Fruit fly (Drosophila melanogaster) whole organism, embryonic: Measurements from ENCODE around the gene Cyfip.

ENCODE experiments used
- Abd-B ChIP-seq: fragments of 200-800 bp; sonication (Bioruptor generic); optimal IDR thresholded peaks from 2 replicates; lab custom pipeline; 2018; ENCODE audit warnings: missing biosample characterization, mild to moderate bottlenecking, missing genetic modification characterization, moderate library complexity
- Ada2b ChIP-seq: fragments of 200-800 bp; sonication (Bioruptor generic); IDR thresholded peaks from 2 replicates; pipeline ENCODE4 v1.3.6; 2022; ENCODE audit warnings: missing biosample characterization, missing genetic modification characterization
- Atf-2 ChIP-seq: fragments of 200-800 bp; sonication (Bioruptor generic); optimal IDR thresholded peaks from 2 replicates; lab custom pipeline; 2016; ENCODE audit warnings: missing biosample characterization, missing genetic modification characterization
- CG1024 ChIP-seq: fragments of 200-800 bp; sonication (Bioruptor generic); IDR thresholded peaks from 2 replicates; pipeline ENCODE4 v1.3.6; 2022; ENCODE audit warnings: missing biosample characterization, missing genetic modification characterization
- CG10267 ChIP-seq: fragments of 200-800 bp; sonication (Bioruptor generic); optimal IDR thresholded peaks from 2 replicates; lab custom pipeline; 2018; ENCODE audit warnings: missing biosample characterization, mild to moderate bottlenecking, missing genetic modification characterization, moderate library complexity
- CG10366 ChIP-seq: fragments of 200-800 bp; sonication (Bioruptor generic); IDR thresholded peaks from 2 replicates; pipeline ENCODE4 v1.3.6; 2022; ENCODE audit warnings: missing biosample characterization, missing genetic modification characterization
- CG10979 ChIP-seq: fragments of 200-800 bp; sonication (Bioruptor generic); optimal IDR thresholded peaks from 2 replicates; lab custom pipeline; 2018; ENCODE audit warnings: missing biosample characterization, mild to moderate bottlenecking, missing genetic modification characterization, moderate library complexity
- CG13424 ChIP-seq: fragments of 200-800 bp; sonication (Bioruptor generic); optimal IDR thresholded peaks from 2 replicates; lab custom pipeline; 2019; ENCODE audit warnings: missing biosample characterization, mild to moderate bottlenecking, missing genetic modification characterization, moderate library complexity
- CG14441 ChIP-seq: fragments of 200-800 bp; sonication (Bioruptor generic); IDR thresholded peaks from 2 replicates; pipeline ENCODE4 v1.3.6; 2022; ENCODE audit warnings: missing biosample characterization, missing genetic modification characterization
- CG17802 ChIP-seq: fragments of 200-800 bp; sonication (Bioruptor generic); optimal IDR thresholded peaks from 2 replicates; lab custom pipeline; 2018; ENCODE audit warnings: missing biosample characterization, mild to moderate bottlenecking, missing genetic modification characterization, moderate library complexity
- CG18599 ChIP-seq: fragments of 200-800 bp; sonication (Bioruptor generic); optimal IDR thresholded peaks from 3 replicates; lab custom pipeline; 2017; ENCODE audit warnings: missing biosample characterization, missing genetic modification characterization, mild to moderate bottlenecking, moderate library complexity, missing genetic modification reagents
- CG2199 ChIP-seq: fragments of 200-800 bp; sonication (Bioruptor generic); IDR thresholded peaks from 3 replicates; pipeline ENCODE4 v1.3.6; 2022; ENCODE audit warnings: missing biosample characterization, missing genetic modification characterization
- CG30020 ChIP-seq: fragments of 200-800 bp; optimal IDR thresholded peaks from 2 replicates; lab custom pipeline; 2019; ENCODE audit warnings: missing biosample characterization, mild to moderate bottlenecking, missing genetic modification characterization, moderate library complexity
- CG3281 ChIP-seq: fragments of 200-800 bp; sonication (Bioruptor generic); optimal IDR thresholded peaks from 3 replicates; lab custom pipeline; 2017; ENCODE audit warnings: missing biosample characterization, mild to moderate bottlenecking, missing genetic modification characterization
- CG3407 ChIP-seq: fragments of 200-800 bp; sonication (Bioruptor generic); optimal IDR thresholded peaks from 2 replicates; lab custom pipeline; 2018; ENCODE audit warnings: missing biosample characterization, mild to moderate bottlenecking, missing genetic modification characterization
- CG5245 ChIP-seq: fragments of 200-800 bp; sonication (Bioruptor generic); optimal IDR thresholded peaks from 3 replicates; lab custom pipeline; 2016; ENCODE audit warnings: missing biosample characterization, missing genetic modification characterization
- CG6689 ChIP-seq: fragments of 200-800 bp; sonication (Bioruptor generic); IDR thresholded peaks from 2 replicates; pipeline ENCODE4 v1.3.6; 2022; ENCODE audit warnings: missing biosample characterization, missing genetic modification characterization
- CG7745 ChIP-seq: fragments of 200-800 bp; sonication (Bioruptor generic); optimal IDR thresholded peaks from 2 replicates; lab custom pipeline; 2018; ENCODE audit warnings: missing biosample characterization, mild to moderate bottlenecking, missing genetic modification characterization, moderate library complexity
- CG7839 ChIP-seq: fragments of 200-800 bp; sonication (Bioruptor generic); optimal IDR thresholded peaks from 3 replicates; lab custom pipeline; 2018; ENCODE audit warnings: missing biosample characterization, mild to moderate bottlenecking, missing genetic modification characterization, moderate library complexity
- CG8089 ChIP-seq: fragments of 200-800 bp; sonication (Bioruptor generic); optimal IDR thresholded peaks from 3 replicates; lab custom pipeline; 2016; ENCODE audit warnings: missing biosample characterization, missing genetic modification characterization
- CG8290 ChIP-seq, 3 experiments: fragments of 200-800 bp; sonication (Bioruptor generic); optimal IDR thresholded peaks; 2 replicates each; lab custom pipeline; 2016 to 2019; ENCODE audit warnings: missing biosample characterization in 3 of 3, missing genetic modification characterization in 3 of 3, mild to moderate bottlenecking in 2 of 3, moderate library complexity in 1 of 3
- CG9797 ChIP-seq: fragments of 200-800 bp; sonication (Bioruptor generic); optimal IDR thresholded peaks from 3 replicates; lab custom pipeline; 2018; ENCODE audit warnings: missing biosample characterization, mild to moderate bottlenecking, missing genetic modification characterization
- D ChIP-seq, 2 experiments: fragments of 200-800 bp in 1 of 2; fragments of >200 bp in 1 of 2; sonication (Bioruptor generic) in 1 of 2; optimal IDR thresholded peaks; 2 replicates in 1 of 2; 3 replicates in 1 of 2; lab custom pipeline; 2017; ENCODE audit warnings: mild to moderate bottlenecking in 1 of 2, missing biosample characterization in 1 of 2, missing genetic modification characterization in 1 of 2, missing genetic modification reagents in 1 of 2
- E2f1 ChIP-seq: fragments of 200-800 bp; sonication (Bioruptor generic); IDR thresholded peaks from 2 replicates; pipeline ENCODE4 v1.3.6; 2022; ENCODE audit warnings: missing biosample characterization, missing genetic modification characterization
- HLH54F ChIP-seq: fragments of 200-800 bp; sonication (Bioruptor generic); optimal IDR thresholded peaks from 3 replicates; lab custom pipeline; 2016; ENCODE audit warnings: missing biosample characterization, missing genetic modification characterization
- HmgZ ChIP-seq: fragments of 200-800 bp; sonication (Bioruptor generic); optimal IDR thresholded peaks from 2 replicates; lab custom pipeline; 2018; ENCODE audit warnings: missing biosample characterization, mild to moderate bottlenecking, missing genetic modification characterization
- Hr51 ChIP-seq, 2 experiments: fragments of 200-800 bp; sonication (Bioruptor generic); optimal IDR thresholded peaks; 2 replicates in 1 of 2; 3 replicates in 1 of 2; lab custom pipeline; 2016 to 2018; ENCODE audit warnings: missing biosample characterization in 2 of 2, missing genetic modification characterization in 2 of 2, mild to moderate bottlenecking in 1 of 2, moderate library complexity in 1 of 2
- Hr78 ChIP-seq, 2 experiments: fragments of 200-800 bp in 1 of 2; fragments of >200 bp in 1 of 2; sonication (Bioruptor generic) in 1 of 2; optimal IDR thresholded peaks; 2 replicates each; lab custom pipeline; 2017 to 2019; ENCODE audit warnings: missing biosample characterization in 2 of 2, missing genetic modification characterization in 2 of 2, mild to moderate bottlenecking in 1 of 2, moderate library complexity in 1 of 2
- Nf-YC ChIP-seq: fragments of 200-800 bp; optimal IDR thresholded peaks from 3 replicates; lab custom pipeline; 2019; ENCODE audit warnings: missing biosample characterization, mild to moderate bottlenecking, missing genetic modification characterization, moderate library complexity
- Optix ChIP-seq: fragments of 200-800 bp; sonication (Bioruptor generic); IDR thresholded peaks from 3 replicates; pipeline ENCODE4 v1.3.6; 2022; ENCODE audit warnings: missing biosample characterization, missing genetic modification characterization
- caup ChIP-seq: fragments of 200-800 bp; sonication (Bioruptor generic); optimal IDR thresholded peaks from 3 replicates; lab custom pipeline; 2017; ENCODE audit warnings: missing biosample characterization, mild to moderate bottlenecking, missing genetic modification characterization, moderate library complexity; ENCODE audit not compliant: severe bottlenecking
- dmrt11E ChIP-seq: fragments of 200-800 bp; sonication (Bioruptor generic); optimal IDR thresholded peaks from 3 replicates; lab custom pipeline; 2018; ENCODE audit warnings: missing biosample characterization, mild to moderate bottlenecking, missing genetic modification characterization, moderate library complexity
- ewg ChIP-seq: fragments of 200-800 bp; sonication (Bioruptor generic); optimal IDR thresholded peaks from 3 replicates; lab custom pipeline; 2017; ENCODE audit warnings: mild to moderate bottlenecking, missing biosample characterization, missing genetic modification reagents, missing genetic modification characterization
- gcm ChIP-seq: fragments of 200-800 bp; sonication (Bioruptor generic); optimal IDR thresholded peaks from 2 replicates; lab custom pipeline; 2019; ENCODE audit warnings: missing biosample characterization, mild to moderate bottlenecking, missing genetic modification characterization, moderate library complexity
- gcm2 ChIP-seq: fragments of 200-800 bp; sonication (Bioruptor generic); optimal IDR thresholded peaks from 2 replicates; lab custom pipeline; 2016; ENCODE audit warnings: missing biosample characterization, missing genetic modification characterization
- grn ChIP-seq: fragments of 200-800 bp; sonication (Bioruptor generic); optimal IDR thresholded peaks from 3 replicates; lab custom pipeline; 2017; ENCODE audit warnings: missing biosample characterization, missing genetic modification characterization
- kah ChIP-seq: fragments of 200-800 bp; sonication (Bioruptor generic); optimal IDR thresholded peaks from 2 replicates; lab custom pipeline; 2018; ENCODE audit warnings: missing biosample characterization, mild to moderate bottlenecking, missing genetic modification characterization
- kni ChIP-seq: fragments of 200-800 bp; sonication (Bioruptor generic); optimal IDR thresholded peaks from 3 replicates; lab custom pipeline; 2017; ENCODE audit warnings: mild to moderate bottlenecking, missing biosample characterization, missing genetic modification reagents, missing genetic modification characterization
- onecut ChIP-seq: fragments of 200-800 bp; sonication (Bioruptor generic); IDR thresholded peaks from 2 replicates; pipeline ENCODE4 v1.3.6; 2022; ENCODE audit warnings: missing biosample characterization, missing genetic modification characterization
- pita ChIP-seq: fragments of 200-800 bp; sonication (Bioruptor generic); optimal IDR thresholded peaks from 2 replicates; lab custom pipeline; 2017; ENCODE audit warnings: missing biosample characterization, mild to moderate bottlenecking, missing genetic modification characterization
- schlank ChIP-seq: fragments of 200-800 bp; sonication (Bioruptor generic); optimal IDR thresholded peaks from 2 replicates; lab custom pipeline; 2018; ENCODE audit warnings: missing biosample characterization, mild to moderate bottlenecking, missing genetic modification characterization
- sisA ChIP-seq: fragments of 200-800 bp; sonication (Bioruptor generic); IDR thresholded peaks from 2 replicates; pipeline ENCODE4 v1.3.6; 2022; ENCODE audit warnings: missing biosample characterization, missing genetic modification characterization
- slou ChIP-seq: fragments of 200-800 bp; sonication (Bioruptor generic); optimal IDR thresholded peaks from 3 replicates; lab custom pipeline; 2016; ENCODE audit warnings: missing biosample characterization, missing genetic modification characterization
- trem ChIP-seq: fragments of 200-800 bp; optimal IDR thresholded peaks from 3 replicates; lab custom pipeline; 2019; ENCODE audit warnings: missing biosample characterization, mild to moderate bottlenecking, missing genetic modification characterization, moderate library complexity
- yki ChIP-seq: fragments of >200 bp; optimal IDR thresholded peaks from 3 replicates; lab custom pipeline; 2018
- zen ChIP-seq: fragments of 200-800 bp; sonication (Bioruptor generic); optimal IDR thresholded peaks from 3 replicates; lab custom pipeline; 2018; ENCODE audit warnings: missing biosample characterization, mild to moderate bottlenecking, missing genetic modification characterization, moderate library complexity

Gene Cyfip

dm6 chr3R:15342926-15343685 is 10.0 kb downstream of the Cyfip start, which contains the start of gene Nagk (continued):
- TF ChIP-seq CG13424 (peak; percentile 52), Hr78 (GFP tag; optimal IDR thresholded peaks at IDR 0.05; lab: Kevin White, UChicago) (peak in 1 of 2 experiments; percentile 48), CG18599 (GFP tag; lab: Kevin White, UChicago) (peak; percentile 65), Nf-YC (tag; lab: Kevin White, UChicago) (peak; percentile 66), Optix (0 out of 3 replicates have a peak, but pooled peaks have one; percentile 17), Hr51 (GFP tag; optimal IDR thresholded peaks at IDR 0.05; lab: Kevin White, UChicago) (peak; percentile 13 to 68), gcm (peak; percentile 92), sisA (GFP tag; lab: Robert Waterston, UW) (0 out of 2 replicates have a peak, but pooled peaks have one; percentile 30), CG1024 (peak; percentile 22; the same call in 1 of the 2 replicates), CG17802 (tag; lab: Kevin White, UChicago) (peak; percentile 7), pita (GFP tag; lab: Kevin White, UChicago) (no peak), onecut (no peak), CG9797 (GFP tag; lab: Kevin White, UChicago) (no peak), Abd-B (GFP tag; lab: Kevin White, UChicago) (no peak), HLH54F (GFP tag; lab: Kevin White, UChicago) (peak; percentile 57), gcm2 (GFP tag; lab: Kevin White, UChicago) (peak; percentile 57), kni (GFP tag; lab: Kevin White, UChicago) (no peak), zen (tag; lab: Kevin White, UChicago) (no peak), ewg (peak; percentile 29), CG8290 (GFP tag; optimal IDR thresholded peaks at IDR 0.05; lab: Kevin White, UChicago) (no peak), CG8290 (tag; optimal IDR thresholded peaks at IDR 0.05; lab: Kevin White, UChicago) (peak in 1 of 2 experiments; percentile 80), E2f1 (GFP tag; lab: Robert Waterston, UW) (0 out of 2 replicates have a peak, but pooled peaks have one; percentile 35), HmgZ (peak; percentile 5), CG10979 (tag; lab: Kevin White, UChicago) (peak; percentile 59), CG30020 (tag; lab: Kevin White, UChicago) (peak; percentile 4), CG6689 (GFP tag; lab: Robert Waterston, UW) (peak; percentile 45; the same call in 1 of the 2 replicates), dmrt11E (tag; lab: Kevin White, UChicago) (peak; percentile 34), CG2199 (GFP tag; lab: Robert Waterston, UW) (0 out of 3 replicates have a peak, but pooled peaks have one; percentile 50), yki (lab: Kevin White, UChicago) (no peak), CG10267 (tag; lab: Kevin White, UChicago) (peak; percentile 79), Ada2b (GFP tag; lab: Robert Waterston, UW) (0 out of 2 replicates have a peak, but pooled peaks have one; percentile 9), CG7745 (tag; lab: Kevin White, UChicago) (no peak), CG10366 (GFP tag; lab: Robert Waterston, UW) (peak; percentile 29; the same call in 1 of the 2 replicates), grn (GFP tag; lab: Kevin White, UChicago) (no peak), CG3407 (GFP tag; lab: Kevin White, UChicago) (peak; percentile 32), kah (no peak), slou (peak; percentile 4), CG8089 (peak; percentile 19), trem (peak; percentile 14), caup (GFP tag; lab: Kevin White, UChicago) (peak; percentile 34), CG3281 (GFP tag; lab: Kevin White, UChicago) (peak; percentile 62), CG14441 (GFP tag; lab: Robert Waterston, UW) (peak; percentile 29), CG5245 (GFP tag; lab: Kevin White, UChicago) (peak; percentile 16), Atf-2 (GFP tag; lab: Kevin White, UChicago) (peak; percentile 69), D (optimal IDR thresholded peaks at IDR 0.05; lab: Kevin White, UChicago) (no peak), D (GFP tag; optimal IDR thresholded peaks at IDR 0.05; lab: Kevin White, UChicago) (peak; percentile 62), CG7839 (tag; lab: Kevin White, UChicago) (peak; percentile 69), schlank (tag; lab: Kevin White, UChicago) (no peak)
